Worm (Caenorhabditis elegans): ENCODE data around the gene F25E5.2.

The F25E5.2 gene

DNA sequence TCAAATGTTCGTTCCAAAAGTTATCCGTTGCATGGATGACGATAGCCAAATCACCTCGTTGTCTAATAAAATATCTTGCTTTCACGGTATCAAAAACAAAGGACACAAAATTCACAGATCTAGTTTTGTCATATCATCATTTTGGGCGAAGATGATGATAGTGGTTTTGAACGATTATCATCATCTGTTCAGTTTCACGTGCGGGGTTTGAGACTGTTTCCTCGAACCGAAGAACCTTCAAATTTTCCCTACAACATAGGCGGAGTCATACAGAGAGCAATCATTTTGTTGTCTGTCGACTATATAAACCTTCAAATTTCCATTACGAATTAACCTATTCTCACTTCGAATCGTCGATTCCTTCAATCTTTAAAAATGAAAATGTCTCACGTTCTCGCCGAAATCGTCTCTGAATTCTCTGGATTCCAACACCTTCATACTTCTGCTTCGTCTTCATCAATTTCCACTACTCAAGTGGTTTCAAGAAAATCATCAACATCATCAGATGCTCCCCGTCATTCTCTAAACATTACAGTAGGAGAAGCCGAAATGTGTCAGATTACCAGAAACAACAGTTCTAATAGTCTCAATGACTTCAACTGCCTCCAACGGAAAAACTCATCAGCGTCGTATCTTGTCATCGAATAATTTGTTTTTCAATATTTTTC lies 41.9 kb upstream of the F25E5.2 start, which contains the start of gene F18E3.11:
Gene F18E3.11, plus strand, starts transcription at position 376 of the 668 bp plus-strand sequence.
- TF ChIP-seq lin-40 (tag; optimal IDR thresholded peaks at IDR 0.05) (peak; percentile 48), tlf-1 (GFP tag; optimal IDR thresholded peaks at IDR 0.05) (no peak), C06A6.2 (GFP tag; conservative IDR thresholded peaks at IDR 0.05) (0 out of 2 replicates have a peak, but pooled peaks have one; percentile 15), efl-1 (GFP tag; optimal IDR thresholded peaks at IDR 0.05) (no peak), snpc-1.3 (tag; optimal IDR thresholded peaks at IDR 0.05; ENCODE audit: insufficient read depth) (no peak), ztf-6 (GFP tag; IDR thresholded peaks at IDR 0.05) (no peak), nfya-2 (GFP tag; IDR thresholded peaks at IDR 0.05) (no peak), F37B4.10 (GFP tag; IDR thresholded peaks at IDR 0.05) (no peak), xnd-1 (tag; optimal IDR thresholded peaks at IDR 0.05) (no peak), ztf-26 (tag; optimal IDR thresholded peaks at IDR 0.05) (peak; percentile 57), ama-1 (optimal IDR thresholded peaks at IDR 0.05) (peak; percentile 97), ama-1 (GFP tag; optimal IDR thresholded peaks at IDR 0.05) (no peak), sea-2 (GFP tag; IDR thresholded peaks at IDR 0.05) (no peak), hlh-12 (tag; optimal IDR thresholded peaks at IDR 0.05) (no peak), nhr-120 (GFP tag; IDR thresholded peaks at IDR 0.05) (no peak)

DNA sequence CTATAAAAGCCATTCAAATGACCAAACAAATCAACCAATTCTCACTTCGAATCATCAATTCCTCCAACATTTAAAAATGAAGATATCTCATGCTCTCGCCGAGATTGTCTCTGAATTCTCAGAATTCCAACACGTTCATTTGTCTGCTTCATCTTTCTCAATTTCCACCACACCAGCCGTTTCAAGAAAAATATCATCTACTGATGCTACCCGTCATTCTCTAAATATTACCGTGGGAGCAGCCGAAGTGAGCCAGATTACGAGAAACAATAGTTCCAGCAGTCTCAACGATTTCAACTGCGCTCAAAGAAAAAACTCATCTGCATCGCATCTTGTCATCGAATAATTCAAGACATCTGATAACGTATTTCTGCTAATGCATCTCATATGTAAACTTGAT lies 40.2 kb upstream of the F25E5.2 start, which contains the start of gene F18E3.12:
Gene F18E3.12, plus strand, starts transcription at position 77 of the 400 bp plus-strand sequence.
- no peak for TF ChIP-seq lir-1 (GFP tag; conservative IDR thresholded peaks at IDR 0.05)
- TF ChIP-seq rec-8 (tag; optimal IDR thresholded peaks at IDR 0.05) = no peak
- TF ChIP-seq ama-1 (optimal IDR thresholded peaks at IDR 0.05) = peak; percentile 94
- TF ChIP-seq ama-1 (GFP tag; optimal IDR thresholded peaks at IDR 0.05) = no peak
- TF ChIP-seq pha-4 (tag; optimal IDR thresholded peaks at IDR 0.05) = no peak
- TF ChIP-seq B0035.1 (tag; optimal IDR thresholded peaks at IDR 0.05) = no peak
- no peak for TF ChIP-seq aptf-3 (GFP tag; IDR thresholded peaks at IDR 0.05)
- no peak for TF ChIP-seq fkh-3 (tag; optimal IDR thresholded peaks at IDR 0.05)
- no peak for TF ChIP-seq D2030.7 (GFP tag; IDR thresholded peaks at IDR 0.05)

DNA sequence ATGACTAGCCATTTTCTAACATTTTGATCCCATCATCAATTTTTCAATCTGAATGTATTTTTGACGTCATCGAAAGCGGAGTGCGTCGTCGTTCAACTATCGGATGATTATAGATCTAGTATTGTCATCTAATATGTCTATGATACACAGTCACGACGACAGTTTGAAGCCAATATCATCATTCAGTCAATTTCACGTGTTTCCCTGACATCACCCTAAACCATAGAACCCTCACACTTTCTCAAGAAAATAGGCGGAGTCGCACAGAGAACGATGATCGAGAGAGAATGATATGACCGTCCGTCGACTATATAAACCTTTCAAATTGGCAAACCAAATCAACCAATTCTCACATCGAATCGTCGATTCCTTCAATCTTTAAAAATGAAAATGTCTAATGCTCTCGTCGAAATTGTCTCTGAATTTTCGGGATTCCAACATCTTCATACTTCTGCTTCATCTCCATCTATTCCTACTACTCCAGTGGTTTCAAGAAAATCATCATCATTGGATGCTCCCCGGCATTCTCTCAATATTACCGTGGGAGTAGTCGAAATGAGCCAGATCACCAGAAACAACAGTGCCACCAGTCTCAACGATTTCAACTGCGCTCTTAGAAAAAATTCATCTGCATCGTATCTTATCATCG lies 39.2 kb upstream of the F25E5.2 start, which contains the start of gene F18E3.13:
Gene F18E3.13, plus strand, starts transcription at position 385 of the 649 bp plus-strand sequence.
- TF ChIP-seq F33H1.4 (GFP tag; IDR thresholded peaks at IDR 0.05) (no peak), F22D6.2 (tag; optimal IDR thresholded peaks at IDR 0.05) (peak; percentile 21), C06A6.2 (GFP tag; conservative IDR thresholded peaks at IDR 0.05) (peak; percentile 34; the same call in 1 of the 2 replicates), ZK185.1 (tag; optimal IDR thresholded peaks at IDR 0.05; ENCODE audit: poor library complexity, severe bottlenecking) (peak; percentile 43), nhr-179 (tag; optimal IDR thresholded peaks at IDR 0.05) (no peak), ztf-6 (GFP tag; IDR thresholded peaks at IDR 0.05) (no peak), repo-1 (tag; optimal IDR thresholded peaks at IDR 0.05) (no peak), somi-1 (GFP tag; optimal IDR thresholded peaks at IDR 0.05) (peak; percentile 76), Y67H2A.10 (GFP tag; conservative IDR thresholded peaks at IDR 0.05) (no peak), chd-7 (tag; optimal IDR thresholded peaks at IDR 0.05) (peak; percentile 7), ztf-26 (tag; optimal IDR thresholded peaks at IDR 0.05) (peak; percentile 79), ccch-3 (GFP tag; optimal IDR thresholded peaks at IDR 0.05) (no peak), zim-3 (tag; optimal IDR thresholded peaks at IDR 0.05) (no peak), bed-1 (GFP tag; IDR thresholded peaks at IDR 0.05) (no peak), fkh-3 (tag; optimal IDR thresholded peaks at IDR 0.05) (no peak), pbrm-1 (GFP tag; IDR thresholded peaks at IDR 0.05) (no peak), atf-7 (tag; optimal IDR thresholded peaks at IDR 0.05) (peak; percentile 69), let-526 (GFP tag; IDR thresholded peaks at IDR 0.05) (no peak), ama-1 (optimal IDR thresholded peaks at IDR 0.05) (peak; percentile 96), ama-1 (GFP tag; optimal IDR thresholded peaks at IDR 0.05) (no peak), nfyb-1 (GFP tag; IDR thresholded peaks at IDR 0.05) (peak; percentile 74), D2030.7 (GFP tag; IDR thresholded peaks at IDR 0.05) (no peak), unc-130 (GFP tag; optimal IDR thresholded peaks at IDR 0.05) (no peak), Y53G8AR.9 (GFP tag; conservative IDR thresholded peaks at IDR 0.05) (0 out of 2 replicates have a peak, but pooled peaks have one; percentile 33), F57A8.1 (GFP tag; optimal IDR thresholded peaks at IDR 0.05) (no peak), ztf-18 (tag; optimal IDR thresholded peaks at IDR 0.05) (no peak), sptf-2 (GFP tag; optimal IDR thresholded peaks at IDR 0.05) (no peak), lsy-27 (tag; optimal IDR thresholded peaks at IDR 0.05; ENCODE audit: borderline replicate concordance, insufficient read depth) (no peak)
